Worm (Caenorhabditis elegans) whole organism, midembryonic: ENCODE data around the gene myo-2.

Experiments
- T22C8.4 ChIP-seq: fragments of 200-800 bp; sonication (Bioruptor generic); IDR thresholded peaks from 2 replicates; pipeline ENCODE4 v1.3.6; 2022; ENCODE audit warnings: missing genetic modification characterization, missing compliant biosample characterization
- cog-1 ChIP-seq: sonication (generic microtip); optimal IDR thresholded peaks from 2 replicates; lab custom pipeline; 2016; ENCODE audit warnings: missing genetic modification characterization, missing compliant biosample characterization
- flt-1 ChIP-seq: fragments of 200-800 bp; sonication (Bioruptor generic); IDR thresholded peaks from 2 replicates; pipeline ENCODE4 v1.3.6; 2022; ENCODE audit warnings: missing genetic modification characterization, missing compliant biosample characterization
- med-1 ChIP-seq: sonication (generic microtip); optimal IDR thresholded peaks from 2 replicates; lab custom pipeline; 2017; ENCODE audit warnings: missing genetic modification characterization, mild to moderate bottlenecking, missing compliant biosample characterization, antibody characterized with exemption, missing genetic modification reagents; ENCODE audit not compliant: insufficient read depth
- ztf-23 ChIP-seq: fragments of 200-800 bp; sonication (Bioruptor generic); IDR thresholded peaks from 2 replicates; pipeline ENCODE4 v1.3.6; 2022; ENCODE audit warnings: missing genetic modification reagents, missing genetic modification characterization, missing compliant biosample characterization
- ztf-29 ChIP-seq: fragments of 200-800 bp; sonication (Bioruptor generic); IDR thresholded peaks from 2 replicates; pipeline ENCODE4 v1.3.6; 2022; ENCODE audit warnings: missing genetic modification reagents, missing genetic modification characterization, missing compliant biosample characterization

- TF ChIP-seq ztf-29 (GFP tag; lab: Robert Waterston, UW), result no peak
- no peak for TF ChIP-seq T22C8.4
- TF ChIP-seq ztf-23 (GFP tag; lab: Robert Waterston, UW), result no peak
- no peak for TF ChIP-seq med-1 (GFP tag; lab: Kevin White, UChicago)
- no peak for TF ChIP-seq flt-1 (GFP tag; lab: Robert Waterston, UW)
- TF ChIP-seq cog-1 (tag; lab: Kevin White, UChicago), result no peak
Observed at ce11 chrX:12516482-12516826, 48.6 kb downstream of the myo-2 start.
